Worm (Caenorhabditis elegans): Measurements from ENCODE around the gene mans-3.

ce11 chrX:5122369-5122768 lies 42.8 kb upstream of the mans-3 start:
- TF ChIP-seq sea-1 (GFP tag; conservative IDR thresholded peaks at IDR 0.05) (no peak), tra-4 (tag; optimal IDR thresholded peaks at IDR 0.05) (no peak), flt-1 (GFP tag; IDR thresholded peaks at IDR 0.05) (no peak), ama-1 (optimal IDR thresholded peaks at IDR 0.05) (no peak), ceh-13 (GFP tag; optimal IDR thresholded peaks at IDR 0.05) (no peak), hmbx-1 (tag; optimal IDR thresholded peaks at IDR 0.05) (no peak), hnd-1 (tag; optimal IDR thresholded peaks at IDR 0.05) (no peak), pes-1 (GFP tag; IDR thresholded peaks at IDR 0.05) (no peak), tbx-11 (GFP tag; IDR thresholded peaks at IDR 0.05) (no peak), F13C5.2 (tag; optimal IDR thresholded peaks at IDR 0.05) (no peak), hmg-4 (GFP tag; optimal IDR thresholded peaks at IDR 0.05) (no peak)

All from whole organism, early embryonic.